Worm (Caenorhabditis elegans) whole organism, midembryonic: ENCODE data around the gene F08D12.2.

Experiments
- T22C8.4 ChIP-seq: fragments of 200-800 bp; sonication (Bioruptor generic); IDR thresholded peaks from 2 replicates; pipeline ENCODE4 v1.3.6; 2022; ENCODE audit warnings: missing genetic modification characterization, missing compliant biosample characterization
- cog-1 ChIP-seq: sonication (generic microtip); optimal IDR thresholded peaks from 2 replicates; lab custom pipeline; 2016; ENCODE audit warnings: missing genetic modification characterization, missing compliant biosample characterization
- flt-1 ChIP-seq: fragments of 200-800 bp; sonication (Bioruptor generic); IDR thresholded peaks from 2 replicates; pipeline ENCODE4 v1.3.6; 2022; ENCODE audit warnings: missing genetic modification characterization, missing compliant biosample characterization
- klf-2 ChIP-seq: fragments of 200-800 bp; sonication (Bioruptor generic); conservative IDR thresholded peaks from 2 replicates; pipeline ENCODE4 v1.3.6; 2022; ENCODE audit warnings: missing genetic modification reagents, missing genetic modification characterization, missing compliant biosample characterization
- med-1 ChIP-seq: sonication (generic microtip); optimal IDR thresholded peaks from 2 replicates; lab custom pipeline; 2017; ENCODE audit warnings: missing genetic modification characterization, mild to moderate bottlenecking, missing compliant biosample characterization, antibody characterized with exemption, missing genetic modification reagents; ENCODE audit not compliant: insufficient read depth
- ref-1 ChIP-seq: fragments of 200-800 bp; sonication (Bioruptor generic); conservative IDR thresholded peaks from 2 replicates; pipeline ENCODE4 v1.3.6; 2022; ENCODE audit warnings: missing genetic modification reagents, missing genetic modification characterization, missing compliant biosample characterization
- tab-1 ChIP-seq: fragments of 200-800 bp; sonication (Bioruptor generic); IDR thresholded peaks from 2 replicates; pipeline ENCODE4 v1.3.6; 2022; ENCODE audit warnings: missing genetic modification characterization, missing compliant biosample characterization
- ztf-23 ChIP-seq: fragments of 200-800 bp; sonication (Bioruptor generic); IDR thresholded peaks from 2 replicates; pipeline ENCODE4 v1.3.6; 2022; ENCODE audit warnings: missing genetic modification reagents, missing genetic modification characterization, missing compliant biosample characterization
- ztf-29 ChIP-seq: fragments of 200-800 bp; sonication (Bioruptor generic); IDR thresholded peaks from 2 replicates; pipeline ENCODE4 v1.3.6; 2022; ENCODE audit warnings: missing genetic modification reagents, missing genetic modification characterization, missing compliant biosample characterization

F08D12.2 gene

DNA sequence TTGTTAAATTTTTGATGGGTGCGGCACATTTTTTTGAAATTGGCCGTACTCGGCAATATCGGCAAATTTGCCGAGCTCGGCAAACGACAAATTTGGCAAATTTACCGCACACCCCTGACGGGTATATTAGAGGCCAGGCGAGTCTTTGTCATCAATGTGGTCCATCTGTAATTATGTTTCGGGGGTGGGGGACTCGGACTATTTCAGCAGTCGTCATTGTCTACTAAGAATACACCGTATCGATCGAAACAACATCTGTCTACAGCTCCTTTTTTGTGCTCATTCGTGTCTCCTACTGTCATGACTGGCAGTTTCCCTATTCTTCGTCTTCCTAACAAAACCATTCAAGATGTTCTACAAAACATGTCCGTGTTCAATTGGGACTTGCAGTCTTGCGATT is 15.1 kb upstream of the F08D12.2 start, which contains the start of gene F08D12.15:
F08D12.15 (plus strand) TSS at position 301 of the 400 bp plus-strand sequence.
- TF ChIP-seq ztf-23 (GFP tag; lab: Robert Waterston, UW) (no peak), klf-2 (GFP tag; lab: Robert Waterston, UW) (0 out of 2 replicates have a peak, but pooled peaks have one; percentile 5)

- no peak for TF ChIP-seq T22C8.4 (GFP tag; lab: Robert Waterston, UW)
- no peak for TF ChIP-seq flt-1 (GFP tag; lab: Robert Waterston, UW)
- TF ChIP-seq ztf-23 (GFP tag; lab: Robert Waterston, UW) = no peak
- no peak for TF ChIP-seq klf-2 (GFP tag; lab: Robert Waterston, UW)
- no peak for TF ChIP-seq tab-1
- no peak for TF ChIP-seq ref-1
- TF ChIP-seq med-1 (GFP tag; lab: Kevin White, UChicago) = no peak
- no peak for TF ChIP-seq cog-1
- no peak for TF ChIP-seq ztf-29 (GFP tag; lab: Robert Waterston, UW)
Measured at ce11 chrII:2769021-2769420, 12.4 kb upstream of the F08D12.2 start, which contains the start of gene F08D12.7. F08D12.7 (minus strand) TSS chrII:2769121.

DNA sequence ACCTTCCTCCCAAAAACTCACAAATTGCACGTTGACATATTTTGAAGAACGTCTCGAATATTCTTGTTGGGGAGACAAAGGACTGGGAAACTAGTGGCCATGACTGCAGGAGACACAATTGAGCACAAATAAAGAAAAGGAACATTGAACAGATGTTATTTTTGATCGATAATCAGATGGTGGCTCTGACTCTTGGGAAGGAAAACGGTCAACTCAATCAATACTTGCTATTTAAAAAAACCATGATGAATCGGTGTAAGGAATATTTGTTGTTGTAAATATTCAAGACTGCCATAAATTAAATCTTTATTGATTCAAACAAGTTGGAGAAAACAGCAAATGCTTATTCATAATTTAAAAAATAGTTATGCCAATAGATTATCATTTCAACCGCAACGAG is 10.7 kb upstream of the F08D12.2 start, which contains the start of gene fbxb-105:
fbxb-105 (minus strand) TSS at position 101 of the 400 bp plus-strand sequence.
- TF ChIP-seq ztf-23 (GFP tag; lab: Robert Waterston, UW) (no peak), klf-2 (GFP tag; lab: Robert Waterston, UW) (no peak), tab-1 (no peak), cog-1 (no peak), ref-1 (no peak), ztf-29 (GFP tag; lab: Robert Waterston, UW) (no peak), med-1 (GFP tag; lab: Kevin White, UChicago) (no peak), T22C8.4 (GFP tag; lab: Robert Waterston, UW) (no peak), flt-1 (GFP tag; lab: Robert Waterston, UW) (no peak)

DNA sequence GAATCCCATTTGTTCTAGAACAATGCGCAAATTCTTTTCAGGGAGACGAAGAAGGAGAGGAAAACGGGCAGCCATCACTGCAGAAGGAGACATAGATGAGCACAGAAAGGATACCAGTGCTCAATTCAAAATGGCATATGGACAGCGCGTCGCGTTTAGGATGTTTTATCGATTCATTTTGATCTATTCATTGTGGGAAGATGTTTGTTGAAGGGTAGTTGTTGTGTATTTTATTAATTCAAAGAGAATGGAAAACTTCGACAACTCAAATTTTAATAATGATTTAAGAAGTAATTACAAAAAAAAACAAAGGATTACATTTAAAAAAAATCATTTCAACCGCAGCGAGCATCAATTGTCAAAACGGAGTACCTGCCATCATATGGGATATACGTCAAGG is 9.3 kb upstream of the F08D12.2 start, which contains the start of gene sdz-10:
sdz-10 (minus strand) TSS at position 101 of the 400 bp plus-strand sequence.
- TF ChIP-seq ztf-29 (GFP tag; lab: Robert Waterston, UW) (no peak), T22C8.4 (GFP tag; lab: Robert Waterston, UW) (no peak), klf-2 (GFP tag; lab: Robert Waterston, UW) (no peak), flt-1 (GFP tag; lab: Robert Waterston, UW) (no peak), med-1 (GFP tag; lab: Kevin White, UChicago) (no peak), tab-1 (no peak), ztf-23 (GFP tag; lab: Robert Waterston, UW) (no peak), ref-1 (no peak), cog-1 (no peak)

DNA sequence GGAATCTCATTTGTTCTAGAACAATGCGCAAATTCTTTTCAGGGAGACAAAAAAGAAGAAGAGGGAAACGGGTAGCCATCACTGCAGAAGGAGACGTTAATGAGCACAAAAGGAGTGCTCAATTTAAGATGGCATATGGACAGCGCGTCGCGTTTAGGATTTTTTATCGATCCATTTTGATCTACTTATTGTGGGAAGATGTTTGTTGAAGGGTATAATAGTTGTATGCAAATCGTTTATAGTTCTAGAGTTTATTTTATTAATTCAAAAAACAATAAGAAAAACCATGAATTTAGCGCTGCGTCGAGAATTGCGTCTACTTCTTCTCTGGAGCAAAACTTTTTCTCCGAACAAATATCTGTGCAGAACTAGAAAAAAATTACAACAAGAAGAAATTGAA is 7.9 kb upstream of the F08D12.2 start, which contains the start of gene sdz-9:
sdz-9 (minus strand) TSS at position 101 of the 400 bp plus-strand sequence.
- TF ChIP-seq med-1 (GFP tag; lab: Kevin White, UChicago) = no peak
- no peak for TF ChIP-seq flt-1 (GFP tag; lab: Robert Waterston, UW)
- TF ChIP-seq klf-2 (GFP tag; lab: Robert Waterston, UW) = no peak
- TF ChIP-seq ztf-29 (GFP tag; lab: Robert Waterston, UW) = no peak

DNA sequence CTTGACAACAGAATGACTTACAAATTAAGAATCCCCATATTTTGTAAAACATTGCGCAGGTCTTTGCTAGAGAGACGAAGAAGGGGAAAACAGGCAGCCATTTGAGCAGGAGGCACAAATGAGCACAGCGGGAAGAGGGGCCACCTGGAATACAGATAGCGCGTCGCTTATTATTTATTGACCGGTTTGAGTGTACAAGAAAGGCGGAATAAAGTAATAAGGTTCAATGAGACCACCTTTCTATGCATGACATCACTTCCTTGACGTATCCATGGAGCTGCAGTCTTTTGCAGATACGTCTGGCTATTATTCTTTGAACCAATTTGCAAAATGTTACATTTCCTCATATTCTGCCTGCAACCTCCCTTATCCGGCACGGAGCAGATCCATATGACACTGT is 6.6 kb upstream of the F08D12.2 start, which contains the start of gene fbxb-111:
fbxb-111 (minus strand) TSS at position 101 of the 400 bp plus-strand sequence.
- no peak for TF ChIP-seq ztf-23 (GFP tag; lab: Robert Waterston, UW)
- no peak for TF ChIP-seq T22C8.4 (GFP tag; lab: Robert Waterston, UW)
- TF ChIP-seq klf-2 (GFP tag; lab: Robert Waterston, UW) = no peak
- TF ChIP-seq cog-1 = no peak
- no peak for TF ChIP-seq med-1 (GFP tag; lab: Kevin White, UChicago)
- TF ChIP-seq tab-1 = no peak
- no peak for TF ChIP-seq ref-1
- TF ChIP-seq flt-1 (GFP tag; lab: Robert Waterston, UW) = no peak
- TF ChIP-seq ztf-29 (GFP tag; lab: Robert Waterston, UW) = no peak

ce11 chrII:2777846-2778245 is 3.6 kb upstream of the F08D12.2 start, which contains the start of gene F08D12.4:
F08D12.4 (plus strand) TSS chrII:2778146.
- TF ChIP-seq cog-1 = no peak
- TF ChIP-seq ref-1 = no peak
- TF ChIP-seq tab-1 = no peak
- TF ChIP-seq ztf-23 (GFP tag; lab: Robert Waterston, UW) = no peak
- TF ChIP-seq ztf-29 (GFP tag; lab: Robert Waterston, UW) = no peak
- TF ChIP-seq T22C8.4 (GFP tag; lab: Robert Waterston, UW) = no peak
- TF ChIP-seq klf-2 (GFP tag; lab: Robert Waterston, UW) = no peak
- TF ChIP-seq flt-1 (GFP tag; lab: Robert Waterston, UW) = no peak
- no peak for TF ChIP-seq med-1 (GFP tag; lab: Kevin White, UChicago)

ce11 chrII:2779253-2779652 is 2.2 kb upstream of the F08D12.2 start, which contains the start of gene F08D12.3:
F08D12.3 (plus strand) TSS chrII:2779553.
- TF ChIP-seq ztf-23 (GFP tag; lab: Robert Waterston, UW) (no peak), flt-1 (GFP tag; lab: Robert Waterston, UW) (no peak), ref-1 (no peak), tab-1 (no peak), T22C8.4 (GFP tag; lab: Robert Waterston, UW) (no peak), ztf-29 (GFP tag; lab: Robert Waterston, UW) (no peak), klf-2 (GFP tag; lab: Robert Waterston, UW) (no peak), cog-1 (no peak), med-1 (GFP tag; lab: Kevin White, UChicago) (no peak)

DNA sequence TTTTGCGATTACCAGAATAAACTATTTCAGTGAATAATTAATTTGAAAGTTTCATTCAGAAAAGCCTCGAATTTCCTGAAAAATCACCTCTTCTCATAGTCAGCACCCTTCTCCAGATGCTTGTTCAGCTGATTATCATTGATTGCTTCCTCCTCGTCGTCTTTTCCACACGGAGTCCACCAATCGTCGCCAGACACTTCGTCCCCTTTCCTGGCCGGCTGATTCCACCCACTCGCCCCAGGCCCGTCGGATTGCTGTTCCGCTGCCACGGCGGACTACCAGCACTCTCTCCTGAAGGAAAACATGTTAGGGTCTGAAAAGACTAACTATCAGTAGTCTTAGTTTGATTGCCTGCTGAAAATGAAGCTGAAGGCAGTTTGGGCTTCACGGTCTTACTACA is 651 bp upstream of the F08D12.2 start:
- TF ChIP-seq cog-1 = no peak
- no peak for TF ChIP-seq klf-2 (GFP tag; lab: Robert Waterston, UW)
- TF ChIP-seq T22C8.4 (GFP tag; lab: Robert Waterston, UW) = no peak
- no peak for TF ChIP-seq ref-1

DNA sequence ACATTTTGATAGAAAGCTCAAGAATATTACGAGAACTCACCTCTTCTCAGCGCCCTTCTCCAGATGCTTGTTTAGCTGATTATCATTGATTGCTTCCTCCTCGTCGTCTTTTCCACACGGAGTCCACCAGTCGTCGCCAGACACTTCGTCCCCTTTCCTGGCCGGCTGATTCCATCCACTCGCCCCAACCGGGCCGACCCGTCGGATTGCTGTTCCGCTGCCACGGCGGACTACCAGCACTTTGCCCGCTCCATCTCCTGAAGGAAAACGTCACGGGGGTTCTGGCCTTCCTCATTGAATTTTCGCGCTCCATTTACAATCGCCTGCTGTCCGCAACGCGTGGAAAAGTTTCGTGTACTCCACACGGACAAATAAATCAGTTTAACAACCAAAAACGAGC is 1.9 kb downstream of the F08D12.2 start:
- TF ChIP-seq cog-1 (no peak), ref-1 (no peak)
